Worm (Caenorhabditis elegans): ENCODE measurements around the gene F43C11.6.

DNA sequence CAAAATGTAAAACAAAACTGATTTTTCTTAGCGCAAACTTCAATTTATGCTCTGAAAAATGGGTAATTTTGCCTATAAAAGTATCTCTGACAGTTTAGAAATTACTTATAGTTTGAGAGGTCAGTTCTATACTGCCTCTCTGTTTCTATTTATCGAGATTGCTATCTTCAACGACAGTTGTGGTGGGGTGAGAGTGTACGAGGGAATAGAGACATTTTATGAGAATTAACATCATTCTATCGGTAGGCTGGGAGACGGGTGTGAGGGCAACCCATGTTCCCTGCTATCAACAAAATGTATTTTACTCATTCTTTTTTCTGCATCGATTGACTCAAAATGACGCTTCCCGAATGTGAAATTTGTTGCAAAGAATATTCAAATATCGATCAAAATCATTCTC lies 22.1 kb upstream of the F43C11.6 start, which contains the start of gene ZK1240.3:
- TF ChIP-seq flt-1 (GFP tag; IDR thresholded peaks at IDR 0.05), result no peak
- TF ChIP-seq T22C8.4 (GFP tag; IDR thresholded peaks at IDR 0.05), result no peak
- TF ChIP-seq klf-2 (GFP tag; conservative IDR thresholded peaks at IDR 0.05), result no peak
- no peak for TF ChIP-seq med-1 (GFP tag; optimal IDR thresholded peaks at IDR 0.05; ENCODE audit: insufficient read depth)
- TF ChIP-seq cog-1 (tag; optimal IDR thresholded peaks at IDR 0.05), result no peak
